Worm (Caenorhabditis elegans) whole organism, young adult: ENCODE results near the gene F26D10.13.

Experiments used
- B0019.2 ChIP-seq: fragments of 200-800 bp; sonication (Bioruptor generic); conservative IDR thresholded peaks from 2 replicates; pipeline ENCODE4 v1.3.6; 2022; ENCODE audit warnings: missing genetic modification reagents, missing genetic modification characterization, missing compliant biosample characterization
- D2030.7 ChIP-seq: fragments of 200-800 bp; sonication (Bioruptor generic); IDR thresholded peaks from 2 replicates; pipeline ENCODE4 v1.3.6; 2022; ENCODE audit warnings: missing genetic modification reagents, missing genetic modification characterization, missing compliant biosample characterization
- F10E7.11 ChIP-seq: sonication (generic microtip); optimal IDR thresholded peaks from 2 replicates; lab custom pipeline; 2017; ENCODE audit warnings: mild to moderate bottlenecking, missing genetic modification characterization, moderate library complexity, missing compliant biosample characterization
- F49E8.2 ChIP-seq: sonication (generic microtip); optimal IDR thresholded peaks from 3 replicates; lab custom pipeline; 2017; ENCODE audit warnings: missing genetic modification characterization, mild to moderate bottlenecking, missing compliant biosample characterization, antibody characterized with exemption, moderate library complexity; ENCODE audit not compliant: insufficient read depth
- F55B11.4 ChIP-seq: sonication (generic microtip); optimal IDR thresholded peaks from 2 replicates; lab custom pipeline; 2016; ENCODE audit warnings: missing compliant biosample characterization, missing genetic modification characterization, borderline replicate concordance; ENCODE audit not compliant: insufficient read depth
- F57A8.1 ChIP-seq: fragments of 200-800 bp; sonication (Bioruptor generic); optimal IDR thresholded peaks from 2 replicates; lab custom pipeline; 2018; ENCODE audit warnings: mild to moderate bottlenecking, missing genetic modification characterization, moderate library complexity, missing compliant biosample characterization
- F57C9.4 ChIP-seq: sonication (generic microtip); optimal IDR thresholded peaks from 2 replicates; lab custom pipeline; 2017; ENCODE audit warnings: mild to moderate bottlenecking, missing genetic modification characterization, missing compliant biosample characterization
- K12H6.12 ChIP-seq: fragments of 200-800 bp; sonication (Bioruptor generic); optimal IDR thresholded peaks from 2 replicates; lab custom pipeline; 2018; ENCODE audit warnings: mild to moderate bottlenecking, missing genetic modification characterization, missing compliant biosample characterization
- Y79H2A.3 ChIP-seq: fragments of 200-800 bp; sonication (Bioruptor generic); conservative IDR thresholded peaks from 2 replicates; pipeline ENCODE4 v1.3.6; 2022; ENCODE audit warnings: missing genetic modification reagents, missing genetic modification characterization, missing compliant biosample characterization
- ZK185.1 ChIP-seq: sonication (generic microtip); optimal IDR thresholded peaks from 2 replicates; lab custom pipeline; 2016; ENCODE audit warnings: mild to moderate bottlenecking, missing genetic modification characterization, missing compliant biosample characterization; ENCODE audit not compliant: poor library complexity, severe bottlenecking
- aptf-3 ChIP-seq: fragments of 200-800 bp; sonication (Bioruptor generic); IDR thresholded peaks from 2 replicates; pipeline ENCODE4 v1.3.6; 2022; ENCODE audit warnings: missing genetic modification characterization, missing compliant biosample characterization
- atf-7 ChIP-seq: sonication (generic microtip); optimal IDR thresholded peaks from 2 replicates; lab custom pipeline; 2017; ENCODE audit warnings: mild to moderate bottlenecking, missing genetic modification characterization, missing compliant biosample characterization
- attf-6 ChIP-seq: fragments of 200-800 bp; sonication (Bioruptor generic); IDR thresholded peaks from 2 replicates; pipeline ENCODE4 v1.3.6; 2022; ENCODE audit warnings: missing genetic modification reagents, missing genetic modification characterization, missing compliant biosample characterization
- bed-1 ChIP-seq: fragments of 200-800 bp; sonication (Bioruptor generic); IDR thresholded peaks from 2 replicates; pipeline ENCODE4 v1.3.6; 2022; ENCODE audit warnings: missing genetic modification reagents, missing genetic modification characterization, missing compliant biosample characterization
- ccch-3 ChIP-seq: fragments of 200-800 bp; sonication (Bioruptor generic); optimal IDR thresholded peaks from 2 replicates; lab custom pipeline; 2018; ENCODE audit warnings: mild to moderate bottlenecking, missing genetic modification characterization, missing compliant biosample characterization
- cebp-2 ChIP-seq: fragments of 200-800 bp; sonication (Bioruptor generic); IDR thresholded peaks from 2 replicates; pipeline ENCODE4 v1.3.6; 2022; ENCODE audit warnings: missing genetic modification characterization, missing compliant biosample characterization
- ceh-40 ChIP-seq: fragments of 200-800 bp; sonication (Bioruptor generic); IDR thresholded peaks from 2 replicates; pipeline ENCODE4 v1.3.6; 2022; ENCODE audit warnings: missing genetic modification characterization, missing compliant biosample characterization
- dox-1 ChIP-seq: fragments of 200-800 bp; sonication (Bioruptor generic); IDR thresholded peaks from 2 replicates; pipeline ENCODE4 v1.3.6; 2022; ENCODE audit warnings: missing genetic modification reagents, missing genetic modification characterization, missing compliant biosample characterization
- egl-44 ChIP-seq: fragments of 200-800 bp; sonication (Bioruptor generic); IDR thresholded peaks from 2 replicates; pipeline ENCODE4 v1.3.6; 2022; ENCODE audit warnings: missing genetic modification reagents, missing genetic modification characterization, missing compliant biosample characterization
- egrh-3 ChIP-seq: fragments of 200-800 bp; sonication (Bioruptor generic); IDR thresholded peaks from 2 replicates; pipeline ENCODE4 v1.3.6; 2022; ENCODE audit warnings: missing genetic modification reagents, missing genetic modification characterization, missing compliant biosample characterization
- ets-4 ChIP-seq: fragments of 200-800 bp; sonication (Bioruptor generic); optimal IDR thresholded peaks from 2 replicates; lab custom pipeline; 2018; ENCODE audit warnings: mild to moderate bottlenecking, missing genetic modification characterization, missing compliant biosample characterization
- fkh-3 ChIP-seq: sonication (generic microtip); optimal IDR thresholded peaks from 2 replicates; lab custom pipeline; 2016; ENCODE audit warnings: mild to moderate bottlenecking, missing genetic modification characterization, missing compliant biosample characterization
- hlh-12 ChIP-seq: sonication (generic microtip); optimal IDR thresholded peaks from 2 replicates; lab custom pipeline; 2016; ENCODE audit warnings: missing genetic modification characterization, missing compliant biosample characterization
- hlh-26 ChIP-seq: fragments of 200-800 bp; sonication (Bioruptor generic); conservative IDR thresholded peaks from 2 replicates; pipeline ENCODE4 v1.3.6; 2022; ENCODE audit warnings: missing genetic modification reagents, missing genetic modification characterization, missing compliant biosample characterization
- hrde-1 ChIP-seq: sonication (generic microtip); optimal IDR thresholded peaks from 2 replicates; lab custom pipeline; 2016; ENCODE audit warnings: missing genetic modification characterization, mild to moderate bottlenecking, missing compliant biosample characterization, moderate library complexity, missing genotype, missing genetic modification reagents, borderline replicate concordance
- hsf-1 ChIP-seq: fragments of 200-800 bp; sonication (Bioruptor generic); IDR thresholded peaks from 2 replicates; pipeline ENCODE4 v1.3.6; 2022; ENCODE audit warnings: missing genetic modification reagents, missing genetic modification characterization, missing compliant biosample characterization
- lin-26 ChIP-seq: fragments of 200-800 bp; sonication (Bioruptor generic); IDR thresholded peaks from 2 replicates; pipeline ENCODE4 v1.3.6; 2022; ENCODE audit warnings: missing genetic modification reagents, missing genetic modification characterization, missing compliant biosample characterization
- lin-35 ChIP-seq, 3 experiments: fragments of 150-350 bp in 2 of 3; sonication (generic microtip) in 1 of 3; optimal IDR thresholded peaks; 2 replicates each; lab custom pipeline; 2014 to 2018; ENCODE audit warnings: missing biosample characterization in 3 of 3, missing genetic modification characterization in 3 of 3, missing genetic modification reagents in 3 of 3
- lir-1 ChIP-seq: fragments of 200-800 bp; sonication (Bioruptor generic); conservative IDR thresholded peaks from 2 replicates; pipeline ENCODE4 v1.3.6; 2022; ENCODE audit warnings: missing genetic modification reagents, missing genetic modification characterization, missing compliant biosample characterization
- madf-3 ChIP-seq: fragments of 200-800 bp; sonication (Bioruptor generic); IDR thresholded peaks from 2 replicates; pipeline ENCODE4 v1.3.6; 2022; ENCODE audit warnings: missing genetic modification reagents, missing genetic modification characterization, missing compliant biosample characterization
- madf-6 ChIP-seq: fragments of 200-800 bp; sonication (Bioruptor generic); IDR thresholded peaks from 2 replicates; pipeline ENCODE4 v1.3.6; 2022; ENCODE audit warnings: missing genetic modification reagents, missing genetic modification characterization, missing compliant biosample characterization
- mcd-1 ChIP-seq: fragments of 200-800 bp; sonication (Bioruptor generic); IDR thresholded peaks from 2 replicates; pipeline ENCODE4 v1.3.6; 2022; ENCODE audit warnings: missing genetic modification reagents, missing genetic modification characterization, missing compliant biosample characterization
- mel-28 ChIP-seq: sonication (generic microtip); optimal IDR thresholded peaks from 2 replicates; lab custom pipeline; 2016; ENCODE audit warnings: borderline replicate concordance, mild to moderate bottlenecking, missing genetic modification characterization, missing compliant biosample characterization
- mxl-1 ChIP-seq: sonication (generic microtip); optimal IDR thresholded peaks from 2 replicates; lab custom pipeline; 2016; ENCODE audit warnings: missing genetic modification characterization, missing compliant biosample characterization
- nfyb-1 ChIP-seq: fragments of 200-800 bp; sonication (Bioruptor generic); IDR thresholded peaks from 2 replicates; pipeline ENCODE4 v1.3.6; 2022; ENCODE audit warnings: missing genetic modification reagents, missing genetic modification characterization, missing compliant biosample characterization
- nhr-120 ChIP-seq: fragments of 200-800 bp; sonication (Bioruptor generic); IDR thresholded peaks from 2 replicates; pipeline ENCODE4 v1.3.6; 2022; ENCODE audit warnings: missing genetic modification characterization, missing compliant biosample characterization
- nhr-179 ChIP-seq: sonication (generic microtip); optimal IDR thresholded peaks from 2 replicates; lab custom pipeline; 2016; ENCODE audit warnings: mild to moderate bottlenecking, missing genetic modification characterization, missing compliant biosample characterization
- nhr-27 ChIP-seq: fragments of 200-800 bp; sonication (Bioruptor generic); optimal IDR thresholded peaks from 2 replicates; lab custom pipeline; 2018; ENCODE audit warnings: mild to moderate bottlenecking, missing genetic modification characterization, moderate library complexity, missing compliant biosample characterization
- pbrm-1 ChIP-seq: fragments of 200-800 bp; sonication (Bioruptor generic); IDR thresholded peaks from 2 replicates; pipeline ENCODE4 v1.3.6; 2022; ENCODE audit warnings: missing genetic modification reagents, missing genetic modification characterization, missing compliant biosample characterization
- sdz-38 ChIP-seq: sonication (generic microtip); optimal IDR thresholded peaks from 2 replicates; lab custom pipeline; 2016; ENCODE audit warnings: missing genotype, missing genetic modification characterization, missing compliant biosample characterization
- sea-2 ChIP-seq: fragments of 200-800 bp; sonication (Bioruptor generic); IDR thresholded peaks from 2 replicates; pipeline ENCODE4 v1.3.6; 2022; ENCODE audit warnings: missing genetic modification characterization, missing compliant biosample characterization
- snpc-1.3 ChIP-seq: sonication (generic microtip); optimal IDR thresholded peaks from 2 replicates; lab custom pipeline; 2017; ENCODE audit warnings: missing genetic modification characterization, mild to moderate bottlenecking, missing compliant biosample characterization, antibody characterized with exemption, moderate library complexity, missing genotype, missing genetic modification reagents; ENCODE audit not compliant: insufficient read depth
- somi-1 ChIP-seq: fragments of 200-800 bp; sonication (Bioruptor generic); optimal IDR thresholded peaks from 2 replicates; lab custom pipeline; 2018; ENCODE audit warnings: mild to moderate bottlenecking, missing genetic modification characterization, missing compliant biosample characterization
- tlf-1 ChIP-seq: fragments of 200-800 bp; sonication (Bioruptor generic); optimal IDR thresholded peaks from 2 replicates; lab custom pipeline; 2018; ENCODE audit warnings: mild to moderate bottlenecking, missing genetic modification characterization, missing compliant biosample characterization
- zfh-2 ChIP-seq: fragments of 200-800 bp; sonication (Bioruptor generic); conservative IDR thresholded peaks from 2 replicates; pipeline ENCODE4 v1.3.6; 2022; ENCODE audit warnings: missing genetic modification reagents, missing genetic modification characterization, missing compliant biosample characterization
- zim-3 ChIP-seq: sonication (generic microtip); optimal IDR thresholded peaks from 2 replicates; lab custom pipeline; 2017; ENCODE audit warnings: mild to moderate bottlenecking, missing genetic modification characterization, moderate library complexity, missing compliant biosample characterization
- ztf-6 ChIP-seq: fragments of 200-800 bp; sonication (Bioruptor generic); IDR thresholded peaks from 2 replicates; pipeline ENCODE4 v1.3.6; 2022; ENCODE audit warnings: missing genetic modification reagents, missing genetic modification characterization, missing compliant biosample characterization

Gene F26D10.13

ce11 chrIV:17278861-17279591, 14.4 kb upstream of the F26D10.13 start, which contains the start of gene hsp-1 (continued):
- no peak for TF ChIP-seq nhr-179 (tag; lab: Kevin White, UChicago)
- peak; percentile 30; the same call in 1 of the 2 replicates for TF ChIP-seq aptf-3 (GFP tag; lab: Robert Waterston, UW)
- no peak; the same call in 1 of the 2 replicates for TF ChIP-seq egrh-3 (GFP tag; lab: Robert Waterston, UW)
- TF ChIP-seq fkh-3 (tag; lab: Kevin White, UChicago), result no peak
- TF ChIP-seq hrde-1 (tag; lab: Kevin White, UChicago), result no peak
- no peak for TF ChIP-seq nhr-27 (tag; lab: Kevin White, UChicago)
- TF ChIP-seq somi-1 (GFP tag; lab: Kevin White, UChicago), result no peak
- no peak; the same call in 1 of the 2 replicates for TF ChIP-seq Y79H2A.3 (GFP tag; lab: Robert Waterston, UW)
- TF ChIP-seq F57A8.1 (GFP tag; lab: Kevin White, UChicago), result no peak
- no peak for TF ChIP-seq ccch-3
- TF ChIP-seq mxl-1 (tag; lab: Kevin White, UChicago), result no peak
- TF ChIP-seq egl-44 (GFP tag; lab: Robert Waterston, UW), result peak; percentile 14; the same call in 1 of the 2 replicates
- TF ChIP-seq F55B11.4 (tag; lab: Kevin White, UChicago), result peak; percentile 12
- TF ChIP-seq ZK185.1 (tag; lab: Kevin White, UChicago), result peak; percentile 45
- no peak for TF ChIP-seq nhr-120 (GFP tag; lab: Robert Waterston, UW)
- TF ChIP-seq attf-6 (GFP tag; lab: Robert Waterston, UW), result peak; percentile 63; the same call in 1 of the 2 replicates
- 0 out of 2 replicates have a peak, but pooled peaks have one; percentile 20 for TF ChIP-seq D2030.7
- TF ChIP-seq madf-3 (GFP tag; lab: Robert Waterston, UW), result no peak
- TF ChIP-seq ets-4 (GFP tag; lab: Kevin White, UChicago), result no peak
- peak; percentile 78; the same call in 1 of the 2 replicates for TF ChIP-seq ceh-40 (GFP tag; lab: Robert Waterston, UW)
- peak; percentile 54; the same call in 1 of the 2 replicates for TF ChIP-seq nfyb-1
- no peak for TF ChIP-seq pbrm-1 (GFP tag; lab: Robert Waterston, UW)
- no peak for TF ChIP-seq atf-7 (tag; lab: Kevin White, UChicago)
- TF ChIP-seq zfh-2 (GFP tag; lab: Robert Waterston, UW), result peak; percentile 81; the same call in 1 of the 2 replicates
- TF ChIP-seq ztf-6 (GFP tag; lab: Robert Waterston, UW), result no peak
- TF ChIP-seq lin-35 (GFP tag; optimal IDR thresholded peaks at IDR 0.05; lab: Kevin White, UChicago), result no peak
- no peak for TF ChIP-seq F49E8.2 (tag; lab: Kevin White, UChicago)
- no peak for TF ChIP-seq zim-3
- TF ChIP-seq sea-2 (GFP tag; lab: Robert Waterston, UW), result no peak
- TF ChIP-seq hlh-26 (GFP tag; lab: Robert Waterston, UW), result no peak
- no peak for TF ChIP-seq bed-1
- TF ChIP-seq dox-1 (GFP tag; lab: Robert Waterston, UW), result peak; percentile 48
- TF ChIP-seq sdz-38 (tag; lab: Kevin White, UChicago), result no peak
- no peak; the same call in 1 of the 2 replicates for TF ChIP-seq mcd-1 (GFP tag; lab: Robert Waterston, UW)
- TF ChIP-seq hsf-1 (GFP tag; lab: Robert Waterston, UW), result peak; percentile 6
- TF ChIP-seq snpc-1.3 (tag; lab: Kevin White, UChicago), result no peak
- peak; percentile 25; the same call in 1 of the 2 replicates for TF ChIP-seq madf-6 (GFP tag; lab: Robert Waterston, UW)
- TF ChIP-seq lir-1 (GFP tag; lab: Robert Waterston, UW), result no peak
- TF ChIP-seq F10E7.11, result no peak
- no peak for TF ChIP-seq mel-28 (tag; lab: Kevin White, UChicago)
- no peak for TF ChIP-seq hlh-12 (tag; lab: Kevin White, UChicago)
- no peak; the same call in 1 of the 2 replicates for TF ChIP-seq lin-26 (GFP tag; lab: Robert Waterston, UW)
- TF ChIP-seq K12H6.12, result no peak
- TF ChIP-seq tlf-1 (GFP tag; lab: Kevin White, UChicago), result no peak
- TF ChIP-seq B0019.2 (GFP tag; lab: Robert Waterston, UW), result no peak
- TF ChIP-seq F57C9.4, result no peak
- TF ChIP-seq cebp-2 (GFP tag; lab: Robert Waterston, UW), result 0 out of 2 replicates have a peak, but pooled peaks have one; percentile 48
